Fruit fly (Drosophila melanogaster) ovary, adult (tissue): ENCODE data around the gene bru3.

Experiments used
- CG17801 ChIP-seq: fragments of 200-800 bp; optimal IDR thresholded peaks from 2 replicates; lab custom pipeline; 2019; ENCODE audit warnings: missing biosample characterization, mild to moderate bottlenecking, missing genetic modification characterization, moderate library complexity; ENCODE audit not compliant: partially characterized antibody

bru3 gene

DNA sequence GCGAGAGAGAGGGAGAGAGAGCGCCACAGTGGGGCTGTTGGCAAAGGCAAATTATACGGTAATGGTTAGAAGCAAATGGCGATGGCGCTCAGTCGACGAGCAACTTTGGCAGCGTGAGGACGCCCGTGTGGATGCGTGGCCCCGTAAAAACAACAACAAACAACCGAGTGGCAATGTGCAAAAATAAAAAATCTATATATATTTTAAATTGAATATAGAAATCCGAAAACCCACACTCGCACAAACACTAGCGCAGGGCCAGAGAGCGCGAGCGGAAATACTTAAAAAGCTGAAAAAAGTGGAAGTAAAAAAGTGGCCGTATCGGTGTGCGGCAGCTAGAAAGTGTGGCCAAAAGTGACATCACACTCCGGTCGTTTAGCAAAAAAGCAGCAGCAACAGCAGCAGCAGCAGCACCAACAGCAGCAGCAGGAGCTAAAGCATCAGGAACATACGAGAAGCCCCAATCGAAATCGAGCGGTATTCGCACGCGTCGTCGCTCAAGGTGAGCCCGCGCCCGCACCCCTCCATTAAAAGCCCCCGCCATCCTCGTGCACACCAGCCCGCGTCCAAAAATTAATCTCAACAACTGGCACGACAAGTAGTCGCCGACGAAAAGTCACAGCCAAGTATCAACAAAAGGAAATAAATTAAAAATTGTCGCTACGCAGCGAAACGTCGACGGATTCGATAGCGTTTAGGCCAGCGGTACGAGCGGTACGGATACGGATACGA, 325.6 kb downstream of the bru3 start, which contains the start of gene stv:
TSS of gene stv (plus strand) at position 89 of the 732 bp plus-strand sequence.
- TF ChIP-seq CG17801 (GFP tag; lab: Kevin White, UChicago), result no peak

DNA sequence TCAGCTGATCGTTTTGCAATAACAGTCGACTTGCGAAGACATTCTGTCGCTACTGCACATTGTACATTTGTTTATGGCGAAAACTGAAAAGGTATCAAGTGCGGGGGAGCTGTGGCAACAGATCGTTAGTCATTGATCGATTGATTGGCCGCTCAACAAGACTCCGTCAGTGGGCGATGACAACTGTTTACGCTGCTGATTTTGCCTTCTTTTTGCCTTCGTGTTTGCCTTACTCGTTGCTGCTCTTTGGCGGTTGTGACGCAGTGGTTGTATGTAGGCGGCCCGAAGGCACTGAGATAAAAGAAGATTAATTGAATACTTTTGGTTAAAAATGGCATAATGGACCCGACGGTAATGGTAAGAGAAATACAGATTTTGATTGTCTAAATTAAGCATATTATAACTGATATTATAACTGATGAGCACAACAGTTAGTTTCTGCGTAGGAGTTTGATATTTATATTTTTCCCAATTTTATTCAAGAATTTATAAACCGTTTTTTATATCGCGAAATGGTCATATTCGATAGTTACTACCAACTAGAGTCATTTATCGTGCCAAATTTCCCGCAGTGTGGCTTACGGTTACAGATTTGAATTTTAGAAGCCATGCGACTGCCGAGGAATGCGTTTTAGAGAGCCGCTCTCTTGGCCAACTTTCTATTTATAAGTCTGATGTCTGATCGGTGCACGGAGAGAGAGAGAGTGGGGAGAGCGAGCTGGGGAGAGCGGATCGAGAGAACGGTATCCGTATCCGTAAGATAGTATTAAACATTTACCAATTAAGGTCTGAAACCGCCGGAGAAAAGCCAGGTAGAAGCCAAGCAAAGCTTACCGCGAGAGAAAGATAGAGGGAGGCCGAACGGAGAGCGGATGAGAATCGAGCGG, 326.4 kb downstream of the bru3 start:
- TF ChIP-seq CG17801 (GFP tag; lab: Kevin White, UChicago), result peak; percentile 25

DNA sequence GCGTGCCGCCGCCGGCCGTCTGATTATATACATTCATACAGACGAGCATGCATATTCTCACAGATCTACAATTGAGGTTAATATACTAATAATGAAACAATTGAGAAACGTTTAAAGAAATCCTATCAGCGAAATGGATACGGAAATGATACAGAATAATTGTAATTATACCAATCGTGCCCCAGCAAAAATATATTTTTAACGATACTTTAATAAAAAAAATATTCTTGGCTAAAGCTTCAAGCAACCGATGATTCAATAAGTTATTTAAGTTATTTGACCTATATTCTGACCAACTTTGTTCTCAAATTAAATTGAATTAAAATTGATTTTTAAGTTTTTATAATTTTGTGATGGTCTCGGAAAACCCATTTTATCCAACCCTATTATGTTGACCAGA, 327.1 kb downstream of the bru3 start:
- TF ChIP-seq CG17801 (GFP tag; lab: Kevin White, UChicago), result peak; percentile 46

DNA sequence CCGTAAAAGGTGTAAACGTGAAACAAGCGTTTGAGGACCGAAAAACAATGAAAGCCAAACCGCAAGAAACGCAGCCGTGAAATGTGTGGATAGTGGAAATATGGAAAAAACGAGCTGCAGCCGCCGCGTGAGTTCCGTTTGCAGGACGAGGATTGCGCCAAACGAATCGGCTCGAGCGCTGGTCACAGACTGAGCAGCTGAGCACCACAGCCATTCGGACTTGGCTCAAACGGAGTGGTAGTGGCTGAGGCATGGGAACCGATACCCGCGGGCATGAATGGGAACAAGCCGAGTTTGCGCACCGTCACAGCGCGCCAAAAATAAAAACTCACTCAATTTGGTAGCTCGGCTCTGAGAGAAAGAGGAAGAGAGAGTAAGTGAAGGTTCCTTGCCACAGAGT, 328.6 kb downstream of the bru3 start, which contains the start of gene CG10089:
TSS of gene CG10089 (minus strand) at position 181 of the 400 bp plus-strand sequence.
- TF ChIP-seq CG17801 (GFP tag; lab: Kevin White, UChicago), result no peak
